Worm (Caenorhabditis elegans): ENCODE data around the gene twk-18.

DNA sequence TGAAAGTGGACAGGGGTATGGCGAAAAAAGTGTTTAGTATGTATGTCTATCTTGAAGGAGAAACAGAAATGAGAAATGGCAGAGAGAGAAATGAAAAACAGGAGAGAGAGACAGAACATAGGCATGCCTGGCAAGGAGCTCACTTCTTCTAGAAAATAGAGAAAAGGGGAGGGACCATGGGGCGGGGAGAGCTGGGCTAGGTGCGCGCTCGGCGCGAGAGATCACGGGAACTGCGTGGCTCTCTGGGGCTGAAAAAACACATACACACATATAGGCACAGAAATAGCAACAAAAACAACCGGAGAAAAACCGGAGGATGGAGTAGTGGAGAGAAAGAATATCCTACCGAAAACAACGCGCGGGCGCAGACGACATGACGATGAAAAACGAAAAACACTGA is 35.9 kb upstream of the twk-18 start:
- no peak for TF ChIP-seq nhr-237 (tag; optimal IDR thresholded peaks at IDR 0.05)
- no peak for TF ChIP-seq elt-2 (tag; optimal IDR thresholded peaks at IDR 0.05)
- no peak for TF ChIP-seq nhr-23 (tag; optimal IDR thresholded peaks at IDR 0.05)
- no peak for TF ChIP-seq mml-1 (tag; optimal IDR thresholded peaks at IDR 0.05)
- TF ChIP-seq pha-4 (tag; optimal IDR thresholded peaks at IDR 0.05): no peak
- TF ChIP-seq unc-62 (GFP tag; optimal IDR thresholded peaks at IDR 0.05): no peak
- no peak for TF ChIP-seq nhr-28 (tag; optimal IDR thresholded peaks at IDR 0.05)
- no peak for TF ChIP-seq nhr-43 (tag; optimal IDR thresholded peaks at IDR 0.05; ENCODE audit: poor library complexity, severe bottlenecking)
- TF ChIP-seq elt-3 (tag; optimal IDR thresholded peaks at IDR 0.05): no peak
- TF ChIP-seq tbx-2 (tag; optimal IDR thresholded peaks at IDR 0.05): no peak
- TF ChIP-seq pqm-1 (tag; optimal IDR thresholded peaks at IDR 0.05): no peak
